Fruit fly (Drosophila melanogaster) whole organism, prepupa: Measurements from ENCODE around the gene Trf5.

Experiments
- Blimp-1 ChIP-seq: fragments of 200-800 bp; sonication (Bioruptor generic); optimal IDR thresholded peaks from 3 replicates; lab custom pipeline; 2017; ENCODE audit warnings: missing biosample characterization, missing genetic modification characterization, mild to moderate bottlenecking, moderate library complexity, missing genetic modification reagents
- CG10669 ChIP-seq: fragments of 200-800 bp; sonication (Bioruptor generic); optimal IDR thresholded peaks from 3 replicates; lab custom pipeline; 2018; ENCODE audit warnings: missing biosample characterization, mild to moderate bottlenecking, missing genetic modification characterization, moderate library complexity
- CG11294 ChIP-seq: fragments of 200-800 bp; sonication (Bioruptor generic); IDR thresholded peaks from 2 replicates; pipeline ENCODE4 v1.3.6; 2022; ENCODE audit warnings: missing biosample characterization, missing genetic modification characterization
- CG11762 ChIP-seq: fragments of 200-800 bp; sonication (Bioruptor generic); optimal IDR thresholded peaks from 3 replicates; lab custom pipeline; 2016; ENCODE audit warnings: missing biosample characterization, missing genetic modification characterization; ENCODE audit not compliant: insufficient read depth
- CG11902 ChIP-seq: fragments of 200-800 bp; sonication (Bioruptor generic); optimal IDR thresholded peaks from 3 replicates; lab custom pipeline; 2016; ENCODE audit warnings: missing biosample characterization, missing genetic modification characterization
- CG15336 ChIP-seq: fragments of 200-800 bp; sonication (Bioruptor generic); IDR thresholded peaks from 2 replicates; pipeline ENCODE4 v1.3.6; 2022; ENCODE audit warnings: missing biosample characterization, missing genetic modification characterization
- CG1621 ChIP-seq: fragments of 200-800 bp; sonication (Bioruptor generic); optimal IDR thresholded peaks from 3 replicates; lab custom pipeline; 2018; ENCODE audit warnings: missing biosample characterization, mild to moderate bottlenecking, missing genetic modification characterization
- CG16779 ChIP-seq: fragments of 200-800 bp; sonication (Bioruptor generic); optimal IDR thresholded peaks from 3 replicates; lab custom pipeline; 2017; ENCODE audit warnings: missing biosample characterization, mild to moderate bottlenecking, missing genetic modification characterization
- CG3032 ChIP-seq: fragments of 200-800 bp; optimal IDR thresholded peaks from 2 replicates; lab custom pipeline; 2019; ENCODE audit warnings: missing biosample characterization, mild to moderate bottlenecking, missing genetic modification characterization, moderate library complexity
- CG34406 ChIP-seq: fragments of 200-800 bp; sonication (Bioruptor generic); optimal IDR thresholded peaks from 3 replicates; lab custom pipeline; 2016; ENCODE audit warnings: missing biosample characterization, missing genetic modification characterization
- CG3919 ChIP-seq: fragments of 200-800 bp; sonication (Bioruptor generic); optimal IDR thresholded peaks from 3 replicates; lab custom pipeline; 2016; ENCODE audit warnings: missing biosample characterization, missing genetic modification characterization
- CG4318 ChIP-seq: fragments of 200-800 bp; sonication (Bioruptor generic); optimal IDR thresholded peaks from 3 replicates; lab custom pipeline; 2017; ENCODE audit warnings: missing biosample characterization, mild to moderate bottlenecking, missing genetic modification characterization
- CG6163 ChIP-seq: fragments of 200-800 bp; sonication (Bioruptor generic); IDR thresholded peaks from 3 replicates; pipeline ENCODE4 v1.3.6; 2022; ENCODE audit warnings: missing biosample characterization, missing genetic modification characterization
- CG6276 ChIP-seq: fragments of 200-800 bp; sonication (Bioruptor generic); optimal IDR thresholded peaks from 2 replicates; lab custom pipeline; 2017; ENCODE audit warnings: missing biosample characterization, mild to moderate bottlenecking, missing genetic modification characterization
- CG6808 ChIP-seq: fragments of 200-800 bp; sonication (Bioruptor generic); optimal IDR thresholded peaks from 3 replicates; lab custom pipeline; 2017; ENCODE audit warnings: missing biosample characterization, missing genetic modification characterization, mild to moderate bottlenecking, moderate library complexity, missing genetic modification reagents
- CG6854 ChIP-seq: fragments of 200-800 bp; sonication (Bioruptor generic); optimal IDR thresholded peaks from 2 replicates; lab custom pipeline; 2017; ENCODE audit warnings: missing biosample characterization, mild to moderate bottlenecking, missing genetic modification characterization
- CG7368 ChIP-seq: fragments of 200-800 bp; sonication (Bioruptor generic); optimal IDR thresholded peaks from 3 replicates; lab custom pipeline; 2016; ENCODE audit warnings: missing biosample characterization, missing genetic modification characterization
- CG8119 ChIP-seq: fragments of 200-800 bp; sonication (Bioruptor generic); IDR thresholded peaks from 3 replicates; pipeline ENCODE4 v1.3.6; 2022; ENCODE audit warnings: missing biosample characterization, missing genetic modification characterization
- CG8319 ChIP-seq: fragments of 200-800 bp; sonication (Bioruptor generic); optimal IDR thresholded peaks from 3 replicates; lab custom pipeline; 2016; ENCODE audit warnings: missing biosample characterization, missing genetic modification characterization
- CG8632 ChIP-seq: fragments of 200-800 bp; sonication (Bioruptor generic); optimal IDR thresholded peaks from 3 replicates; lab custom pipeline; 2016; ENCODE audit warnings: missing biosample characterization, missing genetic modification characterization
- Eip75B ChIP-seq: fragments of 200-800 bp; sonication (Bioruptor generic); optimal IDR thresholded peaks from 3 replicates; lab custom pipeline; 2016; ENCODE audit warnings: missing biosample characterization, missing genetic modification characterization
- Eip78C ChIP-seq: fragments of 200-800 bp; sonication (Bioruptor generic); peaks from one replicate; lab custom pipeline; 2016; ENCODE audit warnings: missing biosample characterization, missing genetic modification characterization
- Eip93F ChIP-seq: fragments of 200-800 bp; sonication (Bioruptor generic); optimal IDR thresholded peaks from 2 replicates; lab custom pipeline; 2016; ENCODE audit warnings: missing biosample characterization, mild to moderate bottlenecking, missing genetic modification characterization
- Ets21C ChIP-seq: fragments of 200-800 bp; sonication (Bioruptor generic); optimal IDR thresholded peaks from 3 replicates; lab custom pipeline; 2016; ENCODE audit warnings: missing biosample characterization, missing genetic modification characterization
- Ets96B ChIP-seq: fragments of 200-800 bp; optimal IDR thresholded peaks from 2 replicates; lab custom pipeline; 2019; ENCODE audit warnings: missing biosample characterization, mild to moderate bottlenecking, missing genetic modification characterization, moderate library complexity
- Gug ChIP-seq: fragments of 200-800 bp; sonication (Bioruptor generic); IDR thresholded peaks from 2 replicates; pipeline ENCODE4 v1.3.6; 2022; ENCODE audit warnings: missing biosample characterization, missing genetic modification characterization
- Hr38 ChIP-seq: sonication (Bioruptor generic); optimal IDR thresholded peaks from 2 replicates; lab custom pipeline; 2016; ENCODE audit warnings: missing biosample characterization, missing genetic modification characterization
- Hr39 ChIP-seq: fragments of 200-800 bp; sonication (Bioruptor generic); optimal IDR thresholded peaks from 2 replicates; lab custom pipeline; 2016; ENCODE audit warnings: missing biosample characterization, missing genetic modification characterization
- Hr4 ChIP-seq: fragments of 200-800 bp; sonication (Bioruptor generic); optimal IDR thresholded peaks from 3 replicates; lab custom pipeline; 2016; ENCODE audit warnings: missing biosample characterization, missing genetic modification characterization
- Lpt ChIP-seq: fragments of 200-800 bp; sonication (Bioruptor generic); optimal IDR thresholded peaks from 3 replicates; lab custom pipeline; 2016; ENCODE audit warnings: missing biosample characterization, missing genetic modification characterization
- Met ChIP-seq: fragments of 200-800 bp; sonication (Bioruptor generic); optimal IDR thresholded peaks from 3 replicates; lab custom pipeline; 2016; ENCODE audit warnings: missing biosample characterization, missing genetic modification characterization
- OdsH ChIP-seq: fragments of 200-800 bp; sonication (Bioruptor generic); optimal IDR thresholded peaks from 3 replicates; lab custom pipeline; 2016; ENCODE audit warnings: missing biosample characterization, missing genetic modification characterization
- Smox ChIP-seq: fragments of 200-800 bp; sonication (Bioruptor generic); optimal IDR thresholded peaks from 3 replicates; lab custom pipeline; 2016; ENCODE audit warnings: missing biosample characterization, missing genetic modification characterization
- Sox102F ChIP-seq: fragments of 200-800 bp; sonication (Bioruptor generic); optimal IDR thresholded peaks from 2 replicates; lab custom pipeline; 2016; ENCODE audit warnings: missing biosample characterization, mild to moderate bottlenecking, missing genetic modification characterization
- Sox15 ChIP-seq: fragments of 200-800 bp; sonication (Bioruptor generic); optimal IDR thresholded peaks from 3 replicates; lab custom pipeline; 2016; ENCODE audit warnings: missing biosample characterization, missing genetic modification characterization
- achi ChIP-seq: fragments of 200-800 bp; sonication (Bioruptor generic); optimal IDR thresholded peaks from 3 replicates; lab custom pipeline; 2016; ENCODE audit warnings: missing biosample characterization, missing genetic modification characterization
- acj6 ChIP-seq: fragments of 200-800 bp; sonication (Bioruptor generic); optimal IDR thresholded peaks from 3 replicates; lab custom pipeline; 2016; ENCODE audit warnings: missing biosample characterization, missing genetic modification characterization
- cyc ChIP-seq: fragments of 200-800 bp; sonication (Bioruptor generic); optimal IDR thresholded peaks from 3 replicates; lab custom pipeline; 2016; ENCODE audit warnings: missing biosample characterization, missing genetic modification characterization
- dac ChIP-seq: fragments of 200-800 bp; sonication (Bioruptor generic); optimal IDR thresholded peaks from 2 replicates; lab custom pipeline; 2017; ENCODE audit warnings: missing biosample characterization, mild to moderate bottlenecking, missing genetic modification characterization
- dsx ChIP-seq: fragments of 200-800 bp; optimal IDR thresholded peaks from 3 replicates; lab custom pipeline; 2019; ENCODE audit warnings: missing biosample characterization, mild to moderate bottlenecking, missing genetic modification characterization, moderate library complexity; ENCODE audit not compliant: poor library complexity, severe bottlenecking
- eg ChIP-seq: fragments of 200-800 bp; sonication (Bioruptor generic); IDR thresholded peaks from 3 replicates; pipeline ENCODE4 v1.3.6; 2022; ENCODE audit warnings: missing biosample characterization, missing genetic modification characterization
- esn ChIP-seq: fragments of 200-800 bp; sonication (Bioruptor generic); optimal IDR thresholded peaks from 2 replicates; lab custom pipeline; 2016; ENCODE audit warnings: missing biosample characterization, mild to moderate bottlenecking, missing genetic modification characterization, moderate library complexity
- fd59A ChIP-seq: fragments of 200-800 bp; sonication (Bioruptor generic); optimal IDR thresholded peaks from 2 replicates; lab custom pipeline; 2017; ENCODE audit warnings: missing biosample characterization, mild to moderate bottlenecking, missing genetic modification characterization, missing genetic modification reagents
- fd85E ChIP-seq: fragments of 200-800 bp; sonication (Bioruptor generic); optimal IDR thresholded peaks from 3 replicates; lab custom pipeline; 2016; ENCODE audit warnings: missing biosample characterization, missing genetic modification characterization
- fkh ChIP-seq: fragments of 200-800 bp; sonication (Bioruptor generic); optimal IDR thresholded peaks from 3 replicates; lab custom pipeline; 2017; ENCODE audit warnings: missing biosample characterization, mild to moderate bottlenecking, missing genetic modification characterization, moderate library complexity
- lz ChIP-seq: fragments of 200-800 bp; sonication (Bioruptor generic); optimal IDR thresholded peaks from 3 replicates; lab custom pipeline; 2016; ENCODE audit warnings: missing biosample characterization, missing genetic modification characterization
- net ChIP-seq: fragments of 200-800 bp; sonication (Bioruptor generic); optimal IDR thresholded peaks from 3 replicates; lab custom pipeline; 2016; ENCODE audit warnings: missing biosample characterization, missing genetic modification characterization
- pdm3 ChIP-seq: fragments of 200-800 bp; sonication (Bioruptor generic); optimal IDR thresholded peaks from 3 replicates; lab custom pipeline; 2016; ENCODE audit warnings: missing biosample characterization, missing genetic modification characterization
- salr ChIP-seq, 2 experiments: fragments of 200-800 bp; sonication (Bioruptor generic); optimal IDR thresholded peaks; 3 replicates each; lab custom pipeline; 2016 to 2018; ENCODE audit warnings: missing biosample characterization in 2 of 2, missing genetic modification characterization in 2 of 2, mild to moderate bottlenecking in 1 of 2
- spab ChIP-seq: fragments of 200-800 bp; sonication (Bioruptor generic); optimal IDR thresholded peaks from 2 replicates; lab custom pipeline; 2017; ENCODE audit warnings: missing biosample characterization, mild to moderate bottlenecking, missing genetic modification characterization, missing genetic modification reagents
- svp ChIP-seq: fragments of 200-800 bp; sonication (Bioruptor generic); peaks from one replicate; lab custom pipeline; 2016; ENCODE audit warnings: missing biosample characterization, missing genetic modification characterization
- topi ChIP-seq: fragments of 200-800 bp; sonication (Bioruptor generic); optimal IDR thresholded peaks from 3 replicates; lab custom pipeline; 2016; ENCODE audit warnings: missing biosample characterization, missing genetic modification characterization
- vri ChIP-seq: fragments of 200-800 bp; sonication (Bioruptor generic); optimal IDR thresholded peaks from 3 replicates; lab custom pipeline; 2016; ENCODE audit warnings: missing biosample characterization, mild to moderate bottlenecking, missing genetic modification characterization

Trf5 gene

dm6 chr2L:2734215-2734614 is 38.0 kb upstream of the Trf5 start:
- TF ChIP-seq pdm3 (GFP tag; lab: Kevin White, UChicago) (peak; percentile 83), vri (GFP tag; lab: Kevin White, UChicago) (peak; percentile 16), CG8119 (GFP tag; lab: Robert Waterston, UW) (peak; percentile 81), CG8632 (GFP tag; lab: Kevin White, UChicago) (peak; percentile 48), CG6163 (GFP tag; lab: Robert Waterston, UW) (peak; percentile 76), Ets21C (GFP tag; lab: Kevin White, UChicago) (peak; percentile 64), topi (GFP tag; lab: Kevin White, UChicago) (peak; percentile 67), CG34406 (GFP tag; lab: Kevin White, UChicago) (peak; percentile 66), acj6 (peak; percentile 86), esn (GFP tag; lab: Kevin White, UChicago) (peak; percentile 81), CG6276 (GFP tag; lab: Kevin White, UChicago) (peak; percentile 74), Met (GFP tag; lab: Kevin White, UChicago) (peak; percentile 78), Smox (GFP tag; lab: Kevin White, UChicago) (peak; percentile 61), Hr38 (no peak), net (peak; percentile 73), fd85E (no peak), Eip93F (no peak), CG6854 (GFP tag; lab: Kevin White, UChicago) (no peak), Eip75B (GFP tag; lab: Kevin White, UChicago) (peak; percentile 71), Lpt (GFP tag; lab: Kevin White, UChicago) (peak; percentile 68), Hr4 (GFP tag; lab: Kevin White, UChicago) (peak; percentile 74), CG11902 (GFP tag; lab: Kevin White, UChicago) (peak; percentile 67), svp (peak; percentile 90), eg (GFP tag; lab: Robert Waterston, UW) (peak; percentile 76), Blimp-1 (GFP tag; lab: Kevin White, UChicago) (peak; percentile 31), OdsH (GFP tag; lab: Kevin White, UChicago) (peak; percentile 84), Hr39 (GFP tag; lab: Kevin White, UChicago) (peak; percentile 78), CG15336 (GFP tag; lab: Robert Waterston, UW) (peak; percentile 82), Sox15 (GFP tag; lab: Kevin White, UChicago) (peak; percentile 60), CG6808 (peak; percentile 91), dac (peak; percentile 36), Sox102F (GFP tag; lab: Kevin White, UChicago) (no peak), dsx (GFP tag; lab: Kevin White, UChicago) (peak; percentile 82), CG4318 (GFP tag; lab: Kevin White, UChicago) (peak; percentile 59), CG1621 (tag; lab: Kevin White, UChicago) (peak; percentile 79), CG3032 (tag; lab: Kevin White, UChicago) (peak; percentile 90), cyc (GFP tag; lab: Kevin White, UChicago) (peak; percentile 70), CG10669 (peak; percentile 91), CG11294 (peak; percentile 72), Ets96B (tag; lab: Kevin White, UChicago) (peak; percentile 80), CG7368 (GFP tag; lab: Kevin White, UChicago) (peak; percentile 72), salr (GFP tag; optimal IDR thresholded peaks at IDR 0.05; lab: Kevin White, UChicago) (peak; percentile 69 to 79), Gug (peak; percentile 79), achi (GFP tag; lab: Kevin White, UChicago) (peak; percentile 84), CG8319 (GFP tag; lab: Kevin White, UChicago) (peak; percentile 70), lz (GFP tag; lab: Kevin White, UChicago) (peak; percentile 69), CG16779 (tag; lab: Kevin White, UChicago) (peak; percentile 48), CG3919 (GFP tag; lab: Kevin White, UChicago) (peak; percentile 82), fkh (GFP tag; lab: Kevin White, UChicago) (no peak), Eip78C (GFP tag; lab: Kevin White, UChicago) (peak; percentile 94), CG11762 (GFP tag; lab: Kevin White, UChicago) (peak; percentile 77), fd59A (GFP tag; lab: Kevin White, UChicago) (peak; percentile 88), spab (GFP tag; lab: Kevin White, UChicago) (peak; percentile 89)
